Fruit fly (Drosophila melanogaster): ENCODE measurements around the gene CG31776.

CG31776 gene

dm6 chr2L:3469869-3470268, at the start of gene CG31776, which contains the start of gene Pif1:
CG31776 (plus strand) TSS chr2L:3470182.
Pif1 (minus strand) TSS chr2L:3470004.
- TF ChIP-seq Sin3A (optimal IDR thresholded peaks at IDR 0.05) (no peak), ttk (optimal IDR thresholded peaks at IDR 0.05) (no peak)

DNA sequence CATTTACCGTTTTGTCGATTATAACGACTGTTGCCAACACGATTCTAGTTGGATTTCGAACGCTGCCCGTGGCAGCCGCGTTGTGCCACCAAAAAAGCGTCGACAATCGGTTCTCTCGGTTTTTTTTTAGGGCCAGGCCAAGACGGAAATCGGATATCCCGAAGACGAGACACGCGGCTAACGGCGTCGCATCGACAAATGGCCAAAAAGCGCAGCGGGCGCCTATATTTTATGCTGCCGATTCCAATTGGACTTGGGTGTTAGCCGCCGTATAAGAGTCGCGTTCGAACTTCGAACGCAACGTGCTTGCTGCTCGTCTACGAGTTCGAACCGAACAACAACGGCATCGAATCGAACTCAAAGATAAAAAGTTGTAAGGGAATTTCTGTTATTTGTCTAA, 47.2 kb upstream of the CG31776 start:
- TF ChIP-seq h (optimal IDR thresholded peaks at IDR 0.05) (no peak), ttk (optimal IDR thresholded peaks at IDR 0.05) (no peak), Myc (optimal IDR thresholded peaks at IDR 0.05) (no peak), psq (optimal IDR thresholded peaks at IDR 0.05) (no peak), Sin3A (optimal IDR thresholded peaks at IDR 0.05) (no peak), insv (optimal IDR thresholded peaks at IDR 0.05) (no peak)

- TF ChIP-seq insv (optimal IDR thresholded peaks at IDR 0.05) (no peak), h (optimal IDR thresholded peaks at IDR 0.05) (no peak), Sin3A (optimal IDR thresholded peaks at IDR 0.05) (no peak), ttk (optimal IDR thresholded peaks at IDR 0.05) (no peak), psq (optimal IDR thresholded peaks at IDR 0.05) (no peak), Myc (optimal IDR thresholded peaks at IDR 0.05) (no peak)
Observed at dm6 chr2L:3425947-3426346, 44.0 kb upstream of the CG31776 start.

DNA sequence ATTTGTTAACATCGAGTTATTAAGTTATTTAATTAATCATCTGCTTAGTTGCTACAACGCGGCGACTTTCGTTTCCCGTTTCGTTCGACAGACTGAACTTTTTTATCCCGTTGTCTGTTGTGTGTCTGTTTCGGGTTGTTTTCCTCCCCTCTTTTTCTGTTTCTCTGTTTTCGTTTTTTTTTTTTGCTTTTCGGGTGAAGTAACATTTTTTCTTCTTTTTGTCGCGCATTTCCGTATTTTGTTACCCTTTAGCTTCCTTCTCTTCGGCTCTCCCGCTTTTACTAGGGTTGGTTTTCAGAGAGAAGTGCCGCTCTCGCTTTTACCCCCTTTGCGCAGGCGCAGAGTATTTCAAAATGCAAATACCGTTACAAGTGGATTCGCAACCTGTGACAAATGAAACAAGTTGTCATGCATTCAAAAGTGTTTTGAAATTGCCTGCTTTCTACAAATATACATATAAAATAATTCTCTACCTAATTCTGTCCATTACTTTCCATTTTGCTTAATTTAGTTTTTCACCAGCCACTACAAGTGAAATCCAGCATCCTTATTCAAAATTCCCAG, 43.2 kb upstream of the CG31776 start, which contains the start of gene Pgant2:
TSS of gene Pgant2 (minus strand) at position 51 of the 564 bp plus-strand sequence.
- TF ChIP-seq psq (optimal IDR thresholded peaks at IDR 0.05) (no peak), Sin3A (optimal IDR thresholded peaks at IDR 0.05) (no peak), h (optimal IDR thresholded peaks at IDR 0.05) (no peak), Myc (optimal IDR thresholded peaks at IDR 0.05) (no peak), ttk (optimal IDR thresholded peaks at IDR 0.05) (no peak), insv (optimal IDR thresholded peaks at IDR 0.05) (no peak)

DNA sequence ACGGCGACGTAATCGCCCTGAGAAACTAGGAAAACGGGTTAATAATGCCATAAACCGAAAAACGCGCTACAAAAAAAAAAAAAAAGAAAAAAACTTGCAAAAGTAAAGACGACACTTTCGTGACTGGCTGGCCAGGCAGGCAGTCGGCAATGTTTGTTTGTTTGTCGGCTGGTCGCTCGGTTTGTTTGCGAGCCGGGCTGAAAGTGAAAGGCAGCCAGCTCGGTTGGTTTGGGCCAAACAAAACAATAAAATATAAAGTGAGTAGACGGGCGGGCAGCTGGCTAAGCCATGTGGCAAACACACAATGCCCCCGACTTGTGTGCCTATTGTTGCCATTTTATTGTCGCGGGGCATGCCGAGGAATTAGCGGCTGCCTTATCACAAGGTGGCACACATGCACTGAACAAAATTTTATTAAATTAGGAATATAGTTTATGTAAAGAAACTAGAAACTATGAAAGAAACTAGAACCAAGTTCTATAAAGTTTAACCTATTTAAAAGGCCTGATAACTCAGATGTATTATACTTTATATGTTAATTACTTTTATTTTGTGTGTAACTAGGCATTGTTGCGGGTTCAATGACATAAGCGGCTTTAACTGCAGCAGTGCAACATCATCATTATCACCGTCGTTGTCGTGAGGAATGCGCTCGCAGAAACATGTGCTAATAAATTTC, 41.4 kb upstream of the CG31776 start:
- TF ChIP-seq psq (optimal IDR thresholded peaks at IDR 0.05), result no peak
- no peak for TF ChIP-seq Myc (optimal IDR thresholded peaks at IDR 0.05)
- TF ChIP-seq Sin3A (optimal IDR thresholded peaks at IDR 0.05), result no peak
- no peak for TF ChIP-seq ttk (optimal IDR thresholded peaks at IDR 0.05)
- no peak for TF ChIP-seq h (optimal IDR thresholded peaks at IDR 0.05)
- TF ChIP-seq insv (optimal IDR thresholded peaks at IDR 0.05), result no peak

DNA sequence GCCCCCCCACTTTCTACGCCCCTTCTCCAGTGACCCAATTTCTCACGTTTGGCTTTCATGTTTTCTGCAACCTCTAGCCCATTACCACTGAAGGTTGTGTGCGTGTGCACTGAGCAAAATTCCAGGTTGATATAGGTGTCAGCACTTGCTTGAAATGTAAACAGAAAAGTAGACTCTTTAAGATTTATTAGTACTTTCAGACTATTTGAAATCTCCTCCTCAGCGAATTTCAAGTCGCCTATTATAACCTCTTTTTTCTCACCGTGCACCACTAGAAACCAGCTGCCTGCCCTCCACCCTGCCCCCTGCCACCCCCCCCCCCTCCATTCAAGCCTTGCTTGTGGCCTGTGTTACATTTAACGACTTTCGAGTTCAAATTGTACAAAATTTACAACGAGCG, 34.9 kb upstream of the CG31776 start:
- TF ChIP-seq psq (optimal IDR thresholded peaks at IDR 0.05), result no peak
- TF ChIP-seq Myc (optimal IDR thresholded peaks at IDR 0.05), result no peak

- TF ChIP-seq h (optimal IDR thresholded peaks at IDR 0.05) (no peak), psq (optimal IDR thresholded peaks at IDR 0.05) (no peak), ttk (optimal IDR thresholded peaks at IDR 0.05) (no peak)
Observed at dm6 chr2L:3436347-3436746, 33.6 kb upstream of the CG31776 start.

dm6 chr2L:3437068-3437467, 32.9 kb upstream of the CG31776 start:
- TF ChIP-seq psq (optimal IDR thresholded peaks at IDR 0.05) (no peak), Myc (optimal IDR thresholded peaks at IDR 0.05) (no peak)

DNA sequence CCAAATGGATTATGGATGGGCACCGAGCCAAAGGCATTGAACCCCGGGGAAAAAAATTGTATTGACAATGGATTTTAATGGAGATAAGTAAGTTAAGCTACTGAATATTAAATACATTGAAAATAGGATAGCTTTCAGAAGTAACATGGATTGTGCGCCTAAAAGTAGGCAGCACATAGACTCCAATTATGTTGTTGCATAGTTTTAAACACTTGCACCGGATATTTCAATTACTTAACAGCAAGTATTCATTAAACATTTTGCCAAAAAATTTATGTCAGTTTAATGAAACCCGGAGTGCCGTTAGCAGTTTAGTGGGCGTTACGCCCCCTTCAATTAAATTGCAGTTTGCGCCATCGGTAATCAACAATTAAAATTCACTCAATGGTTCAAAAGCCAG, 31.9 kb upstream of the CG31776 start:
- TF ChIP-seq Myc (optimal IDR thresholded peaks at IDR 0.05), result no peak
- TF ChIP-seq psq (optimal IDR thresholded peaks at IDR 0.05), result no peak
- TF ChIP-seq insv (optimal IDR thresholded peaks at IDR 0.05), result no peak
- TF ChIP-seq ttk (optimal IDR thresholded peaks at IDR 0.05), result no peak
- TF ChIP-seq h (optimal IDR thresholded peaks at IDR 0.05), result no peak
- no peak for TF ChIP-seq Sin3A (optimal IDR thresholded peaks at IDR 0.05)

DNA sequence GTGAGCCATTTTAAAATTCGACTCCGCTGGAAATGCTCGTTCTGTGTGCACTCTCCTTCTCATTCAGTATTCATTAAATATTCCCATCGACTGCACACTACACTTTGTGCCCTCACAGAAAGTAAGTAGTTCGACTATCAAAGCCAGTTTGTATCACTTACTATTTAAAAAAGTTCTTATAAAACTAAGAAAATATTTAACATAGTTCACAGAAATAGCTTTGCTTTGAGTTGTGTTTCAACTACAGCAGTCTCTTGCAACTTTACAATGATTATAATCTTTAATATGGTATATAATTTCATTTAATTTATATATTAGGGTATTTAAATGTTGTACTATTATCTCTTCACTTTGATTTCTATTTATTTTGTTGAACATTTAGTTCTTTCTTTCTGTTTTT, 30.5 kb upstream of the CG31776 start:
- TF ChIP-seq Sin3A (optimal IDR thresholded peaks at IDR 0.05) (no peak), Myc (optimal IDR thresholded peaks at IDR 0.05) (no peak), h (optimal IDR thresholded peaks at IDR 0.05) (no peak), psq (optimal IDR thresholded peaks at IDR 0.05) (no peak), ttk (optimal IDR thresholded peaks at IDR 0.05) (no peak), insv (optimal IDR thresholded peaks at IDR 0.05) (no peak)

DNA sequence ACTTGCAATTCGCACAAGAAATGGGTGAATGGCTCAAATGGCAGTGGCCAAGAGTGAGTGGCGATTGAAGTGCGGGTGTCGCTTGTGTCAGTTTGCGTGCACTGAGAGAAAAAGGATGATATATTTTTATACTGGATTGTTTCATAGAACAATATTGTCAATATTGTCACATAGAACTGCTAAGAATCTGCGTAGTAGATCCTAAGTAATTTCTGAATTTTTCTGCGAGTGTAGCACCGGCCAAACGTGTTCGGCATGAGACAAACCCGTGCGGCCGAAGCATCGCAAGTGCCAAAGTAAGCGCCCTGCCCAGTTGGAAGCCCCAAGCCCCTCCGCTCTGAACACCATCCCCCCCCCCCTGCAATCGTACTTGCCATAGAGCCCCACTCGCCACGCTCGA, 29.7 kb upstream of the CG31776 start:
- TF ChIP-seq h (optimal IDR thresholded peaks at IDR 0.05), result no peak
- no peak for TF ChIP-seq insv (optimal IDR thresholded peaks at IDR 0.05)
- no peak for TF ChIP-seq ttk (optimal IDR thresholded peaks at IDR 0.05)
- TF ChIP-seq Sin3A (optimal IDR thresholded peaks at IDR 0.05), result no peak
- TF ChIP-seq Myc (optimal IDR thresholded peaks at IDR 0.05), result no peak
- TF ChIP-seq psq (optimal IDR thresholded peaks at IDR 0.05), result no peak

- TF ChIP-seq ttk (optimal IDR thresholded peaks at IDR 0.05) (no peak), Myc (optimal IDR thresholded peaks at IDR 0.05) (no peak), psq (optimal IDR thresholded peaks at IDR 0.05) (no peak), h (optimal IDR thresholded peaks at IDR 0.05) (no peak), insv (optimal IDR thresholded peaks at IDR 0.05) (no peak), Sin3A (optimal IDR thresholded peaks at IDR 0.05) (no peak)
Observed at dm6 chr2L:3441158-3441557, 28.8 kb upstream of the CG31776 start.

DNA sequence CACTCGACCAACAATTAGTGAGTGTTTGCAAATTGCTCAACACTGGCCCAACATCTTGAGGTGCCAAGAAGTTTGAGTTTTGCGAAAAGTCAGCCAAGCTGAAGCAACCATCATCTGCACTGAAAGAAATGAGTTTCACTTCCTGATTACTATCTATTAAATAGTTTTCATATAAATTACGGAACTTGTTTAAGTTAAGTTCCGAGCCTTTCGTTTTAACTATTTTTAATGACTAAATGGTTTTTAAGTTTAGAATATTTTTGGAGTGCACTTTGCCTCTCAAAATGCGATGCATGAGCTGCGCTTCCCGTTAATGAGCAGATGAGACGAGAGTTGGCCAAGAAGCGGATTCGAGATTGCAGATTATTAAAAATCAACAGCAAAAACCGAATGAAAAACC, 28.3 kb upstream of the CG31776 start:
- TF ChIP-seq psq (optimal IDR thresholded peaks at IDR 0.05) (no peak), h (optimal IDR thresholded peaks at IDR 0.05) (no peak), ttk (optimal IDR thresholded peaks at IDR 0.05) (no peak), Myc (optimal IDR thresholded peaks at IDR 0.05) (no peak), insv (optimal IDR thresholded peaks at IDR 0.05) (no peak), Sin3A (optimal IDR thresholded peaks at IDR 0.05) (no peak)

Data from Kc167 (cell line).